Fruit fly (Drosophila melanogaster) whole organism, wandering third instar larva: ENCODE measurements around the gene Surf1.

ENCODE experiments used
- Hr78 ChIP-seq: fragments of >200 bp; optimal IDR thresholded peaks from 2 replicates; lab custom pipeline; 2017; ENCODE audit warnings: missing biosample characterization, missing genetic modification characterization
- Hr83 ChIP-seq: fragments of 200-300 bp; sonication (Bioruptor generic); optimal IDR thresholded peaks from 2 replicates; lab custom pipeline; 2016; ENCODE audit warnings: missing biosample characterization, mild to moderate bottlenecking, missing genetic modification characterization, moderate library complexity; ENCODE audit not compliant: poor library complexity, severe bottlenecking
- Myc ChIP-seq: fragments of >200 bp; optimal IDR thresholded peaks from 2 replicates; lab custom pipeline; 2017
- jim ChIP-seq: fragments of 175-275, 200-325 bp; sonication (Bioruptor generic); optimal IDR thresholded peaks from 2 replicates; lab custom pipeline; 2016; ENCODE audit warnings: missing biosample characterization, mild to moderate bottlenecking, missing genetic modification characterization
- lola ChIP-seq: fragments of >200 bp; optimal IDR thresholded peaks from 2 replicates; lab custom pipeline; 2017; ENCODE audit warnings: missing biosample characterization, missing genetic modification characterization
- woc ChIP-seq: sonication (Bioruptor generic); optimal IDR thresholded peaks from 2 replicates; lab custom pipeline; 2016; ENCODE audit warnings: missing biosample characterization, mild to moderate bottlenecking, missing genetic modification characterization

dm6 chr3L:6914776-6915175 lies 43.4 kb upstream of the Surf1 start, which contains the start of gene Prat2:
- TF ChIP-seq Hr83 (GFP tag; lab: Kevin White, UChicago): no peak
- TF ChIP-seq lola: no peak
- TF ChIP-seq Myc (lab: Kevin White, UChicago): no peak
- TF ChIP-seq jim (GFP tag; lab: Kevin White, UChicago): no peak
- no peak for TF ChIP-seq woc (GFP tag; lab: Kevin White, UChicago)
- no peak for TF ChIP-seq Hr78 (GFP tag; lab: Kevin White, UChicago)
